Worm (Caenorhabditis elegans) whole organism, L4 larva: ENCODE measurements around the gene shl-1.

ENCODE experiments used
- T26A8.4 ChIP-seq: fragments of 200-800 bp; sonication (Bioruptor generic); IDR thresholded peaks from 2 replicates; pipeline ENCODE4 v1.3.6; 2022; ENCODE audit warnings: missing genetic modification characterization, missing compliant biosample characterization
- Y5F2A.4 ChIP-seq: fragments of 200-800 bp; sonication (Bioruptor generic); optimal IDR thresholded peaks from 2 replicates; lab custom pipeline; 2018; ENCODE audit warnings: mild to moderate bottlenecking, missing genetic modification characterization, missing compliant biosample characterization
- Y75B8A.6 ChIP-seq: fragments of 200-800 bp; sonication (Bioruptor generic); IDR thresholded peaks from 2 replicates; pipeline ENCODE4 v1.3.6; 2022; ENCODE audit warnings: missing genetic modification reagents, missing genetic modification characterization, missing compliant biosample characterization
- ZK337.2 ChIP-seq: fragments of 200-800 bp; sonication (Bioruptor generic); IDR thresholded peaks from 2 replicates; pipeline ENCODE4 v1.3.6; 2022; ENCODE audit warnings: missing genetic modification reagents, missing genetic modification characterization, missing compliant biosample characterization
- aha-1 ChIP-seq: fragments of 150-350 bp; peaks from one replicate; lab custom pipeline; 2014; ENCODE audit warnings: missing biosample characterization, missing genetic modification characterization
- arid-1 ChIP-seq: fragments of 200-800 bp; sonication (Bioruptor generic); conservative IDR thresholded peaks from 2 replicates; pipeline ENCODE4 v1.3.6; 2022; ENCODE audit warnings: missing genetic modification reagents, missing genetic modification characterization, missing compliant biosample characterization
- ceh-28 ChIP-seq: fragments of 150-350 bp; optimal IDR thresholded peaks from 2 replicates; lab custom pipeline; 2014; ENCODE audit warnings: missing biosample characterization, missing genetic modification reagents, missing genetic modification characterization
- ceh-44 ChIP-seq: fragments of 200-800 bp; sonication (Bioruptor generic); IDR thresholded peaks from 2 replicates; pipeline ENCODE4 v1.3.6; 2022; ENCODE audit warnings: missing genetic modification reagents, missing genetic modification characterization, missing compliant biosample characterization
- ceh-62 ChIP-seq: sonication (generic microtip); optimal IDR thresholded peaks from 2 replicates; lab custom pipeline; 2017; ENCODE audit warnings: missing biosample characterization, missing genetic modification characterization
- ceh-82 ChIP-seq: sonication (generic microtip); optimal IDR thresholded peaks from 2 replicates; lab custom pipeline; 2017; ENCODE audit warnings: missing biosample characterization, missing genetic modification characterization
- ces-1 ChIP-seq: fragments of 150-350 bp; sonication (generic microtip); optimal IDR thresholded peaks from 4 replicates; lab custom pipeline; 2014; ENCODE audit warnings: missing biosample characterization, missing genetic modification reagents, missing genetic modification characterization
- ctbp-1 ChIP-seq: fragments of 200-800 bp; sonication (Bioruptor generic); IDR thresholded peaks from 2 replicates; pipeline ENCODE4 v1.3.6; 2022; ENCODE audit warnings: missing genetic modification reagents, missing genetic modification characterization, missing compliant biosample characterization
- daf-16 ChIP-seq, 3 experiments: sonication (generic microtip); optimal IDR thresholded peaks; 2 replicates each; lab custom pipeline; 2016 to 2017; ENCODE audit warnings: missing genetic modification characterization in 3 of 3, missing genetic modification reagents in 3 of 3, mild to moderate bottlenecking in 2 of 3, missing compliant biosample characterization in 2 of 3, missing biosample characterization in 1 of 3, moderate library complexity in 1 of 3
- dmd-8 ChIP-seq: fragments of 200-800 bp; sonication (Bioruptor generic); IDR thresholded peaks from 2 replicates; pipeline ENCODE4 v1.3.6; 2022; ENCODE audit warnings: missing genetic modification characterization, missing compliant biosample characterization
- dmd-9 ChIP-seq: fragments of 200-800 bp; sonication (Bioruptor generic); IDR thresholded peaks from 2 replicates; pipeline ENCODE4 v1.3.6; 2022; ENCODE audit warnings: missing genetic modification reagents, missing genetic modification characterization, missing compliant biosample characterization
- dpl-1 ChIP-seq: fragments of 150-350 bp; optimal IDR thresholded peaks from 2 replicates; lab custom pipeline; 2014; ENCODE audit warnings: missing biosample characterization, missing genetic modification reagents, missing genetic modification characterization
- dve-1 ChIP-seq: sonication (generic microtip); optimal IDR thresholded peaks from 2 replicates; lab custom pipeline; 2017; ENCODE audit warnings: antibody characterized with exemption, mild to moderate bottlenecking, missing genetic modification characterization, missing compliant biosample characterization; ENCODE audit not compliant: insufficient read depth
- fkh-10 ChIP-seq: fragments of 150-350 bp; optimal IDR thresholded peaks from 2 replicates; lab custom pipeline; 2014; ENCODE audit warnings: missing biosample characterization, missing genetic modification reagents, missing genetic modification characterization
- hlh-11 ChIP-seq: fragments of 200-800 bp; sonication (Bioruptor generic); optimal IDR thresholded peaks from 2 replicates; lab custom pipeline; 2018; ENCODE audit warnings: mild to moderate bottlenecking, missing genetic modification characterization, missing compliant biosample characterization
- hlh-30 ChIP-seq: sonication (generic microtip); optimal IDR thresholded peaks from 2 replicates; lab custom pipeline; 2017; ENCODE audit warnings: antibody characterized with exemption, mild to moderate bottlenecking, missing genetic modification characterization, missing compliant biosample characterization; ENCODE audit not compliant: insufficient read depth
- lin-13 ChIP-seq: fragments of 150-350 bp; optimal IDR thresholded peaks from 2 replicates; lab custom pipeline; 2014; ENCODE audit warnings: missing biosample characterization, missing genetic modification reagents, missing genetic modification characterization
- lin-38 ChIP-seq: fragments of 200-800 bp; sonication (Bioruptor generic); IDR thresholded peaks from 2 replicates; pipeline ENCODE4 v1.3.6; 2022; ENCODE audit warnings: missing genetic modification reagents, missing genetic modification characterization, missing compliant biosample characterization
- lin-39 ChIP-seq: fragments of 150-350 bp; optimal IDR thresholded peaks from 2 replicates; lab custom pipeline; 2014; ENCODE audit warnings: missing biosample characterization, missing genetic modification reagents, missing genetic modification characterization
- madf-5 ChIP-seq, 2 experiments: fragments of 200-800 bp; sonication (Bioruptor generic); IDR thresholded peaks; 2 replicates each; pipeline ENCODE4 v1.3.6; 2022; ENCODE audit warnings: missing compliant biosample characterization in 2 of 2, missing genetic modification characterization in 2 of 2
- madf-9 ChIP-seq: fragments of 200-800 bp; sonication (Bioruptor generic); conservative IDR thresholded peaks from 2 replicates; pipeline ENCODE4 v1.3.6; 2022; ENCODE audit warnings: missing genetic modification reagents, missing genetic modification characterization, missing compliant biosample characterization
- mep-1 ChIP-seq: fragments of 150-350 bp; sonication (generic microtip); optimal IDR thresholded peaks from 3 replicates; lab custom pipeline; 2014; ENCODE audit warnings: missing biosample characterization, missing genetic modification characterization
- nhr-10 ChIP-seq: fragments of 150-350 bp; optimal IDR thresholded peaks from 2 replicates; lab custom pipeline; 2014; ENCODE audit warnings: missing biosample characterization, missing genetic modification characterization
- nhr-11 ChIP-seq: fragments of 150-350 bp; optimal IDR thresholded peaks from 2 replicates; lab custom pipeline; 2014; ENCODE audit warnings: missing biosample characterization, missing genetic modification characterization
- nhr-28 ChIP-seq: fragments of 150-350 bp; optimal IDR thresholded peaks from 2 replicates; lab custom pipeline; 2014; ENCODE audit warnings: missing biosample characterization, missing genetic modification characterization
- nhr-48 ChIP-seq: sonication (generic microtip); optimal IDR thresholded peaks from 2 replicates; lab custom pipeline; 2016; ENCODE audit warnings: mild to moderate bottlenecking, missing genetic modification characterization, missing compliant biosample characterization
- nhr-6 ChIP-seq: fragments of 150-350 bp; optimal IDR thresholded peaks from 2 replicates; lab custom pipeline; 2014; ENCODE audit warnings: missing biosample characterization, missing genetic modification characterization
- nhr-76 ChIP-seq: fragments of 150-350 bp; optimal IDR thresholded peaks from 2 replicates; lab custom pipeline; 2014; ENCODE audit warnings: missing biosample characterization, missing genetic modification characterization
- pha-4 ChIP-seq, 2 experiments: fragments of 150-350 bp in 1 of 2; fragments of 200-800 bp in 1 of 2; sonication (Bioruptor generic) in 1 of 2; IDR thresholded peaks in 1 of 2; optimal IDR thresholded peaks in 1 of 2; 2 replicates each; pipeline versions ENCODE4 v1.3.6 to Lab custom; 2014 to 2022; ENCODE audit warnings: missing genetic modification characterization in 2 of 2, missing genetic modification reagents in 2 of 2, missing biosample characterization in 1 of 2, missing compliant biosample characterization in 1 of 2
- php-3 ChIP-seq: fragments of 200-800 bp; sonication (Bioruptor generic); IDR thresholded peaks from 2 replicates; pipeline ENCODE4 v1.3.6; 2022; ENCODE audit warnings: missing genetic modification reagents, missing genetic modification characterization, missing compliant biosample characterization
- pqm-1 ChIP-seq: sonication (generic microtip); optimal IDR thresholded peaks from 2 replicates; lab custom pipeline; 2017; ENCODE audit warnings: missing biosample characterization, missing genetic modification characterization
- rbr-2 ChIP-seq: sonication (generic microtip); optimal IDR thresholded peaks from 2 replicates; lab custom pipeline; 2016; ENCODE audit warnings: missing genotype, missing genetic modification characterization, missing compliant biosample characterization
- sdz-12 ChIP-seq: fragments of 200-800 bp; sonication (Bioruptor generic); optimal IDR thresholded peaks from 2 replicates; lab custom pipeline; 2018; ENCODE audit warnings: mild to moderate bottlenecking, missing genetic modification characterization, missing compliant biosample characterization
- snpc-4 ChIP-seq: fragments of 150-350 bp; optimal IDR thresholded peaks from 2 replicates; lab custom pipeline; 2014; ENCODE audit warnings: missing biosample characterization, missing genetic modification characterization
- unc-62 ChIP-seq, 3 experiments: fragments of 150-350 bp in 1 of 3; sonication (generic microtip); optimal IDR thresholded peaks in 2 of 3; peaks in 1 of 3; 1 replicate in 1 of 3; 2 replicates in 2 of 3; lab custom pipeline; 2014 to 2017; ENCODE audit warnings: missing biosample characterization in 3 of 3, missing genetic modification characterization in 3 of 3, missing genetic modification reagents in 3 of 3, missing genotype in 1 of 3
- vab-7 ChIP-seq: fragments of 200-800 bp; sonication (Bioruptor generic); IDR thresholded peaks from 2 replicates; pipeline ENCODE4 v1.3.6; 2022; ENCODE audit warnings: missing genetic modification reagents, missing genetic modification characterization, missing compliant biosample characterization
- zip-2 ChIP-seq: fragments of 150-350 bp; optimal IDR thresholded peaks from 2 replicates; lab custom pipeline; 2014; ENCODE audit warnings: missing biosample characterization, missing genetic modification characterization
- ztf-7 ChIP-seq: fragments of 150-350 bp; optimal IDR thresholded peaks from 2 replicates; lab custom pipeline; 2014; ENCODE audit warnings: missing biosample characterization, missing genetic modification characterization

shl-1 gene

DNA sequence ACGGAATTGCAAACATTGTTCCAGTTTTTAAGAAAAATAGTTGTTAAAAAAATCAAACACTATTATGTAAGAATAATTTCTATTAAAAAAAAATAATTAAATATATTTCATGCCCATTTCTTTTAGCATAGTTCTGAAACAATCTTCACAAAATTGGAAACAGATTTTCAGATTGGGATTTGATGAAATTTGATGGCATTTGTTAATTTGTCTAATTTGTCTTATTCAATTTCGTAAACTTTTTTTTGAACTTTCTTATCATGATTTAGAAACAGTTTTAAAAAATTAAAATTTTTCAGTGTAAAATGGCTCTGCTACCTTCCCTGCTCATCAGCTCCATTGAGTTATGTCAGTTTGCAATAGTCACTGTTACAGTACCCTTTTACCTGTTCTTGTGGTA lies 21.0 kb upstream of the shl-1 start, which contains the start of gene srv-13 (continued):
- TF ChIP-seq hlh-11 (tag; lab: Kevin White, UChicago), result no peak
- no peak for TF ChIP-seq nhr-28 (tag; lab: Kevin White, UChicago)

DNA sequence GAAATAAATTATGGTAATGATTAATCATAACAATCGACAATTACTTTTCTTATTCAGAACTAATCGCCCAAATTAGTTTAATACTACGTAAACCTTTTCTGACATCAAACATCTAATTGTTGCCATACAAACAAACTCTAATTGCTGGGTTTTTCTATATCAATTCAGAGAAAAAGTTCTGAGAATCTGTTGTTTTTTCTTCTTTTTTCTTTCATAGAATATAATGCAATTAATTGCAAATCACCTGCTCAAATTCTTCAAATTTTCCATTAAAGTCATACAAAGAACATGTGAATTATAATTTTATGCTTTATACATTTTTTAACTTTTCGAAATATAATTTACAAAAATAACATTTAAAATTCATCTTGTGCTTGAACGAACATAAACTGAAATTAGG lies 19.5 kb upstream of the shl-1 start:
- TF ChIP-seq ceh-62 (tag; lab: Kevin White, UChicago) (no peak), pha-4 (GFP tag; IDR thresholded peaks at IDR 0.05; lab: Robert Waterston, UW) (no peak), pha-4 (tag; optimal IDR thresholded peaks at IDR 0.05; lab: Kevin White, UChicago) (no peak), nhr-10 (tag; lab: Kevin White, UChicago) (no peak), ces-1 (GFP tag; lab: Kevin White, UChicago) (no peak), dmd-9 (GFP tag; lab: Robert Waterston, UW) (no peak), ztf-7 (tag; lab: Kevin White, UChicago) (no peak), lin-39 (no peak), unc-62 (GFP tag; optimal IDR thresholded peaks at IDR 0.05 in 1 of 2; lab: Kevin White, UChicago) (no peak), unc-62 (tag; optimal IDR thresholded peaks at IDR 0.05; lab: Kevin White, UChicago) (no peak), nhr-48 (tag; lab: Kevin White, UChicago) (no peak), nhr-11 (tag; lab: Kevin White, UChicago) (no peak), ctbp-1 (no peak), dve-1 (tag; lab: Kevin White, UChicago) (no peak), ceh-82 (no peak), Y5F2A.4 (GFP tag; lab: Kevin White, UChicago) (no peak), ZK337.2 (GFP tag; lab: Robert Waterston, UW) (no peak)

DNA sequence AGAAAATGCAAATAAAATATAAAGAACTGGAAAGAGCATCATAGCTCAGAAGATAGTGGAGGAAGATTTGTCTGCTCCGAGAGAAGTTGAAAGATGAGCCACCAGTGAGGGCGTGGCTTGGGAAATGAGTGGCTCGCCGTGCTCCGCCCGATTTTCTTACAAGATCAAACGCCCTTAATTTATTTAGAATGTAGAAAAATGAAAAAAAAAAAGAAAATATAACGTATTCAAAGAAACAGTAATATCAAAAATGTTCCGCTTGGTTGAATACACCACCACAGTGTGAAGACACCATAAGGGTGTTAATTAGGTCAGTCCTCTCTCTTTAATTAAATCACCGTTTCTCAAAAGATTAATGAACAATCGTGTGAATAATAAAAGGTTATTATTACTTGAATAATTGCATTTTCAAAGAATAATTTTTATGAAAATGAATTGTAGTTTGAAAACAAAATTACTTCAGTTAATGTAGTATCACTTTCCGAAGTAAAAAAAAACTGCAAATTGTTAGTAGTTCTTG lies 18.6 kb upstream of the shl-1 start, which contains the start of gene sfrp-1:
Gene sfrp-1 (minus strand): TSS at position 51 of the 520 bp plus-strand sequence.
- no peak for TF ChIP-seq ZK337.2 (GFP tag; lab: Robert Waterston, UW)
- no peak for TF ChIP-seq ceh-44 (GFP tag; lab: Robert Waterston, UW)
- no peak for TF ChIP-seq nhr-6 (tag; lab: Kevin White, UChicago)
- TF ChIP-seq rbr-2 (tag; lab: Kevin White, UChicago), result no peak
- TF ChIP-seq lin-38, result no peak
- TF ChIP-seq aha-1 (tag; lab: Kevin White, UChicago), result no peak
- TF ChIP-seq pqm-1 (tag; lab: Kevin White, UChicago), result no peak
- TF ChIP-seq nhr-10 (tag; lab: Kevin White, UChicago), result no peak
- no peak for TF ChIP-seq dmd-8 (GFP tag; lab: Robert Waterston, UW)
- TF ChIP-seq T26A8.4 (GFP tag; lab: Robert Waterston, UW), result no peak
- no peak for TF ChIP-seq ceh-28 (tag; lab: Kevin White, UChicago)
- TF ChIP-seq pha-4 (GFP tag; IDR thresholded peaks at IDR 0.05; lab: Robert Waterston, UW), result no peak
- no peak for TF ChIP-seq pha-4 (tag; optimal IDR thresholded peaks at IDR 0.05; lab: Kevin White, UChicago)
- no peak for TF ChIP-seq mep-1 (tag; lab: Kevin White, UChicago)
- no peak for TF ChIP-seq nhr-76 (tag; lab: Kevin White, UChicago)
- no peak for TF ChIP-seq lin-13 (GFP tag; lab: Kevin White, UChicago)
- TF ChIP-seq, all 104 proteins: peak for 0

DNA sequence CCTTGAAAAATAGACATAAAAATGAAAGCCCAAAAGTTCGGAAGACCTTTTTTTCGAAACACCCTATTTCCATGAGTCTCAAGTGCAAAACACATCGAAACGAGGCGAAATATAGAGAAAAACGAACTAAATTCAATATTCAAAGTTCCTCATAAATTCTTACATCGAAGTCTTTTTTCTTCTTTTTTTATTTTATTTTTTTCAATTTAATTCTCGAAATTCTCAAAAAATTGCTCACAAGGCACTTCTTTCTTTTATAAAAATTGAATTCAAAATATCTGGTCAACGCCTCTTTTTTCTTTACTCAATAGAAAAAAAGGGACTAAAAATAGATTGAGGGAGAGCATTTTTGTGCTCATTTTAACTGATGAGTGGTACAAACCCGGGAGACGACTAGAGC lies 11.3 kb upstream of the shl-1 start:
- TF ChIP-seq Y75B8A.6 (GFP tag; lab: Robert Waterston, UW) (no peak), nhr-6 (tag; lab: Kevin White, UChicago) (no peak), fkh-10 (peak; percentile 27)

DNA sequence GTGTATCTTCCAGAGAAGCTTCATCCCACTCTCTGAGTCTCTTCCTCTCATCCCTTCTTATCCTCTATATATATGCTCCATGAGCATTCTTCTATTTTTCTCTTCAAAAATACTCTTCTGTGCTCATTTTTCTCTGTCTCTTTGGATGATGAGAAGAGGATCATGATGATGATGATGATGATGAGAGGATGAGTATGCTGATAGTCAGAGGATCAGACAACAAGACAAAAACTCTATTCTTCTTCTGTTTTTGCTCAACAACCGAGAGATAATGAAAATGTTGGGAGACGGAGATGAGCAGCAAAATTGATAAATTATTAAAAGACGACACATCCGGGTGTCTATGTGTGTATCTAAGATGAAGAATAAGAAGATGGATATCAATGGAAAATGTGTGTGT lies 9.5 kb upstream of the shl-1 start:
- no peak for TF ChIP-seq zip-2 (tag; lab: Kevin White, UChicago)
- peak in 1 of 2 experiments; percentile 46 for TF ChIP-seq daf-16 (GFP tag; optimal IDR thresholded peaks at IDR 0.05; lab: Kevin White, UChicago)
- TF ChIP-seq daf-16 (tag; optimal IDR thresholded peaks at IDR 0.05; lab: Kevin White, UChicago), result no peak
- no peak for TF ChIP-seq dpl-1 (GFP tag; lab: Kevin White, UChicago)
- TF ChIP-seq snpc-4 (tag; lab: Kevin White, UChicago), result no peak
- no peak for TF ChIP-seq php-3 (GFP tag; lab: Robert Waterston, UW)
- no peak for TF ChIP-seq vab-7 (GFP tag; lab: Robert Waterston, UW)
- TF ChIP-seq madf-9 (GFP tag; lab: Robert Waterston, UW), result no peak
- 0 out of 2 replicates have a peak, but pooled peaks have one; percentile 20 for TF ChIP-seq ctbp-1
- no peak for TF ChIP-seq lin-13 (GFP tag; lab: Kevin White, UChicago)
- no peak for TF ChIP-seq ceh-62 (tag; lab: Kevin White, UChicago)
- peak; percentile 4 for TF ChIP-seq hlh-30 (tag; lab: Kevin White, UChicago)
- TF ChIP-seq nhr-48 (tag; lab: Kevin White, UChicago), result no peak
- no peak for TF ChIP-seq hlh-11 (tag; lab: Kevin White, UChicago)
- no peak for TF ChIP-seq sdz-12 (GFP tag; lab: Kevin White, UChicago)
- no peak for TF ChIP-seq arid-1 (GFP tag; lab: Robert Waterston, UW)
- TF ChIP-seq aha-1 (tag; lab: Kevin White, UChicago), result no peak
- TF ChIP-seq madf-5 (GFP tag; IDR thresholded peaks at IDR 0.05; lab: Robert Waterston, UW), result no peak
